Fruit fly (Drosophila melanogaster): Measurements from ENCODE around the gene Gr93c.

Gr93c gene

DNA sequence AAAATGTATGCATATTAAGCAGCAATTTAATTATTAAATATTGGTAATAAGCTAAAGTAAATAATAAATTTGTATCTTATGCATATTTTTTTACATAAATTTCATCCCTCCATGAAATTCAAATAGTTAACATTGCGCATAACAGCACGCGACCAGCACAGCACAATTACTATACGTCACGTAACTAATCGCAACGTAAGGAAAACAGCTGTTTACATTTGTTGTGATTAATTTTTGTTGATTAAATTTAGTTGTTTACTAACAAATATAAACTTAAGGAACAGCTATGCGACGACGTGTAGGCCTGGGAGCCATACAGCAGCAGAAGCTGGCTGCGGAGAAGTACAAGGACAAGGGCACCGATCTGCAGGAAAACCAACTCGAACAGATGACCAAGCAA is 19.9 kb upstream of the Gr93c start, which contains the start of gene lsn:
Gene lsn (plus strand): TSS at position 177 of the 400 bp plus-strand sequence.
- TF ChIP-seq cic (GFP tag; optimal IDR thresholded peaks at IDR 0.05): no peak
- no peak for TF ChIP-seq pad (GFP tag; optimal IDR thresholded peaks at IDR 0.05)
- peak; percentile 15 for TF ChIP-seq bab1 (GFP tag; optimal IDR thresholded peaks at IDR 0.05)
- no peak for TF ChIP-seq CG5204 (GFP tag; optimal IDR thresholded peaks at IDR 0.05)
- TF ChIP-seq kay (GFP tag; ENCODE audit: borderline replicate concordance): peak; percentile 12
- peak; percentile 42 for TF ChIP-seq ovo (GFP tag; optimal IDR thresholded peaks at IDR 0.05)

DNA sequence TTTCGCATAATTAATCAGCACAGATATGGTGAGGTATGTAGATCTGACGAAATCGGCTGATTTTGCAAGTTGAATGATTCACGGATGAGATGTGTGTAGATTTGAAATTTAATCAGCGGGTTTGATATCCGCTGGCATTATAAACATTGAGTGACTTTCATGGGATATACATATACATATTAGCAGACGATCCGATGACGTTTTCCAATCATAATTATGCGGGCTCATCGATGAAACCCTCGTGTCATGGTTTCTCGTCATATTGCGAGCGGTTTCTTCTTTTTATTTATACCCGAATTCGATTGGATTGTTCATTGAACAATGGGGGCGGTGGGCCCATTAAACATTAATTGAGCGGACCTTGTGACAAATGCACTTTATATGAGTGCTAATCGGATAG is 19.4 kb upstream of the Gr93c start:
- TF ChIP-seq kay (GFP tag; ENCODE audit: borderline replicate concordance): peak; percentile 7
- no peak for TF ChIP-seq CG1620 (GFP tag; optimal IDR thresholded peaks at IDR 0.05)

DNA sequence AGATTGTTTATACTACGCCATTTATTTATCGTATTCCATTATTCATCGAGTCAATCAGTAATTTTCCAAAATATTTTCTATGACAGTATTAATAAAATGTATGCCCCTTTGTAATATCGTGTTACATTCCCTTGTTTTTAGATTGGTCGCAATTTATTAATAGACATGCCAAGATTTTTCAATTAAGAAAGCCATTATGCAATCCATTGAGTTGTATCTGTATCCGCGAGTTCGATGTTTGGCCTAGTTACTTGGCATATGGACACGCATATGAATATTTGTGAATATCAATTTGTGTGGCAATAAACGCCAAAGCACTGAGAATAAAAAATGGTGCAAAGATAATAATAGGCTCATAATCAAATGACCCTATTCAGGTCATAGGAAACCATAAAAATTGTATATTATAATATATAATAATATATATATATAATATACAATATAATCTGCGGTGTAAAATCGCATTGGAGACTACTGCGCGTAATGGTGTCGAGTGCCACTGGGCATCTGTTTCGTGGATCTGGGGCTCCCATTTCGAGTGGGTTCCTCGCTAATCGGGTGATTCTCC is 18.8 kb upstream of the Gr93c start:
- no peak for TF ChIP-seq Clk (GFP tag; optimal IDR thresholded peaks at IDR 0.05)
- no peak for TF ChIP-seq pad (GFP tag; optimal IDR thresholded peaks at IDR 0.05)
- TF ChIP-seq cnc (optimal IDR thresholded peaks at IDR 0.05): no peak
- TF ChIP-seq CG14711 (tag; optimal IDR thresholded peaks at IDR 0.05): no peak
- no peak for TF ChIP-seq tj (GFP tag; optimal IDR thresholded peaks at IDR 0.05)
- TF ChIP-seq Mnt (GFP tag; optimal IDR thresholded peaks at IDR 0.05): no peak
- TF ChIP-seq toe (GFP tag; optimal IDR thresholded peaks at IDR 0.05): no peak
- TF ChIP-seq CG11617 (GFP tag; optimal IDR thresholded peaks at IDR 0.05): no peak
- TF ChIP-seq CG7101 (tag; optimal IDR thresholded peaks at IDR 0.05): no peak
- TF ChIP-seq bab1 (GFP tag; optimal IDR thresholded peaks at IDR 0.05): no peak
- TF ChIP-seq CG12768 (GFP tag; optimal IDR thresholded peaks at IDR 0.05): no peak
- TF ChIP-seq Hr96 (GFP tag; optimal IDR thresholded peaks at IDR 0.05): no peak
- TF ChIP-seq CG7045 (GFP tag; optimal IDR thresholded peaks at IDR 0.05): no peak
- no peak for TF ChIP-seq cic (GFP tag; optimal IDR thresholded peaks at IDR 0.05)
- TF ChIP-seq Crg-1 (GFP tag; optimal IDR thresholded peaks at IDR 0.05): no peak
- TF ChIP-seq CG1620 (GFP tag; optimal IDR thresholded peaks at IDR 0.05): no peak
- TF ChIP-seq CG33017 (tag; optimal IDR thresholded peaks at IDR 0.05): no peak
- no peak for TF ChIP-seq ovo (GFP tag; optimal IDR thresholded peaks at IDR 0.05)

DNA sequence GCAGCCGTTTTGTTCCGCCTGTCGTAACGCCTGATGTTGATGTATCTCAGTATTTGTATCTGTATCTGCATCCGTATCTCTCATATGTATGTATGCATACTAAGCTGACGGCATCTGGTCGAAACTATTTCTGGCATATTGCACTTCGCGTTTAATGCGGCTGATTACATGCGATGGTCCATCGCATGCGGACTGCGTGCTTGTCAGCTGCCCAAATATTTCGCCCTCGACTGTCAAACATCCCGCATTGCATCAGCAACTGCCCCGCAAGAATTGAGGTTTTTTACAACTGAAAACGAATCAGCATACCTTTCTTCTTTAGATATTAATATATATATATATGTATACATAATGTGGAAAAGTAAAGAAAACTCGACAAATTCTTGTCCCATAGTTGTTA is 17.8 kb upstream of the Gr93c start:
- no peak for TF ChIP-seq CG7045 (GFP tag; optimal IDR thresholded peaks at IDR 0.05)
- TF ChIP-seq CG33017 (tag; optimal IDR thresholded peaks at IDR 0.05): no peak
- no peak for TF ChIP-seq CG7101 (tag; optimal IDR thresholded peaks at IDR 0.05)
- no peak for TF ChIP-seq CG12768 (GFP tag; optimal IDR thresholded peaks at IDR 0.05)
- no peak for TF ChIP-seq kay (GFP tag; ENCODE audit: borderline replicate concordance)
- no peak for TF ChIP-seq tj (GFP tag; optimal IDR thresholded peaks at IDR 0.05)
- TF ChIP-seq cnc (optimal IDR thresholded peaks at IDR 0.05): no peak
- TF ChIP-seq ovo (GFP tag; optimal IDR thresholded peaks at IDR 0.05): no peak
- TF ChIP-seq pad (GFP tag; optimal IDR thresholded peaks at IDR 0.05): no peak
- TF ChIP-seq CG1620 (GFP tag; optimal IDR thresholded peaks at IDR 0.05): no peak
- no peak for TF ChIP-seq cic (GFP tag; optimal IDR thresholded peaks at IDR 0.05)
- TF ChIP-seq CG11617 (GFP tag; optimal IDR thresholded peaks at IDR 0.05): no peak
- no peak for TF ChIP-seq CG14711 (tag; optimal IDR thresholded peaks at IDR 0.05)
- no peak for TF ChIP-seq Crg-1 (GFP tag; optimal IDR thresholded peaks at IDR 0.05)
- TF ChIP-seq toe (GFP tag; optimal IDR thresholded peaks at IDR 0.05): no peak
- no peak for TF ChIP-seq Hr96 (GFP tag; optimal IDR thresholded peaks at IDR 0.05)
- TF ChIP-seq Mnt (GFP tag; optimal IDR thresholded peaks at IDR 0.05): no peak

DNA sequence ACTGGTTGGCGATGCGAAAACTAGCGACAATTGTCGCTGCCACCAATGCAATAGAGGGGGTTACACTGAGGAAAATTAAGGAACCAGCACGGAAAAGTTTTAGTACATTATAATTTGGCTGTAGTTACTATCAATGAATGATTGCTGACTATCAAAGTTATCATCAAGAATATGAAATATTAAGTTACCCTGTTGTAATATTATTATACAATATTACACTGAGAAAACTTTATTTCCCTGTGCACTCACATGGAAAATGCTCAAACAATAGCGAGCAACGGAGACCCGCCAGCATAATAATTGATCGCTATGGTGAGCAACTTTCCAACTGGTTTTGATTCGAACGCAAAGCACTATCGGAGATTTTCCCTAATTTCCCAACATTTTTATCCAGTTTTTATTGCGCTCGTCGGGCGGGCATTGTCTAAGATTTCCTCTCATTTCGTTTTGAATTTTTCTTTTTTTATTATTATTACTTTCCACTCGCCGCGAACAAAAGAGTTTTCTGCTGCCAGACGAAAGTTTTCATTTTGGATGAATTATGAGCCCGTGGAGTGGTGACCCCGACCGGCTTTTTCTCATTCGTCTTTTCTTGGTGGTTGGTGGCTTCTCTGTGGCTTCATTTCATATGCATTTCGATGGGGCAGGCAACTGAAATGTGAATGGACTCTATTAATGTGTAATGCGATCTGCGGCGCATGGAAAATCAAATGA is 17.2 kb upstream of the Gr93c start:
- TF ChIP-seq CG7101 (tag; optimal IDR thresholded peaks at IDR 0.05) (no peak), CG5204 (GFP tag; optimal IDR thresholded peaks at IDR 0.05) (no peak), Clk (GFP tag; optimal IDR thresholded peaks at IDR 0.05) (no peak), Hr96 (GFP tag; optimal IDR thresholded peaks at IDR 0.05) (no peak), cic (GFP tag; optimal IDR thresholded peaks at IDR 0.05) (no peak)

DNA sequence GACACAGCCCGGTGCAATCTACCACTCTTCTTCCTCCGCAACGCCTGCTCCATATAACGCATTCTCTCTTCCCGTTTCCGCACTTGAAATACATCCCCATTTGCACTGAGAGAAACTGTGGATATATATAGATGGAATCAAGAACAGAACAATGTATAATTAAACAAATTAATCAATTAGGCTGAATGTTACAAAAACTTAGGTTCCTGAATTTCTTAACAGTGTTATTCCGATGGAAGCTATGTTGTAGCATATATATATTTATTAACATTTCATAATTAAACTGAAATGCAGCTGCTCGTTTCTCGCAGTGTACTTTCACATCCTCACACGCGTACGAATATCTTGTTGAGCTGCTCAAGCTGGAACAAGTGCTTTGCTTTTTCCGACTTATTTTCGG is 14.4 kb upstream of the Gr93c start:
- TF ChIP-seq kay (GFP tag; ENCODE audit: borderline replicate concordance) (peak; percentile 33), CG14711 (tag; optimal IDR thresholded peaks at IDR 0.05) (no peak)

- no peak for TF ChIP-seq CG5204 (GFP tag; optimal IDR thresholded peaks at IDR 0.05)
- TF ChIP-seq Hr96 (GFP tag; optimal IDR thresholded peaks at IDR 0.05): no peak
- TF ChIP-seq tj (GFP tag; optimal IDR thresholded peaks at IDR 0.05): peak; percentile 34
- no peak for TF ChIP-seq CG12768 (GFP tag; optimal IDR thresholded peaks at IDR 0.05)
- no peak for TF ChIP-seq Mnt (GFP tag; optimal IDR thresholded peaks at IDR 0.05)
- no peak for TF ChIP-seq CG1620 (GFP tag; optimal IDR thresholded peaks at IDR 0.05)
- TF ChIP-seq ovo (GFP tag; optimal IDR thresholded peaks at IDR 0.05): no peak
- TF ChIP-seq CG7045 (GFP tag; optimal IDR thresholded peaks at IDR 0.05): no peak
These were observed 13.3 kb upstream of the Gr93c start for dm6 chr3R:21858290-21858875.

Data from whole organism, adult.